Fruit fly (Drosophila melanogaster) whole organism, embryonic: ENCODE measurements around the gene shv.

Experiments used
- BEAF-32 ChIP-seq: fragments of 200-800 bp; sonication (Bioruptor generic); optimal IDR thresholded peaks from 3 replicates; lab custom pipeline; 2017; ENCODE audit warnings: missing biosample characterization, missing genetic modification characterization, mild to moderate bottlenecking, moderate library complexity, missing genetic modification reagents
- Bdp1 ChIP-seq: fragments of 200-800 bp; sonication (Bioruptor generic); optimal IDR thresholded peaks from 3 replicates; lab custom pipeline; 2016; ENCODE audit warnings: missing biosample characterization, missing genetic modification characterization
- Bgb ChIP-seq: fragments of 200-800 bp; sonication (Bioruptor generic); IDR thresholded peaks from 2 replicates; pipeline ENCODE4 v1.3.6; 2022; ENCODE audit warnings: missing biosample characterization, missing genetic modification characterization; ENCODE audit not compliant: partially characterized antibody
- CG12104 ChIP-seq: fragments of 200-800 bp; sonication (Bioruptor generic); optimal IDR thresholded peaks from 3 replicates; lab custom pipeline; 2016; ENCODE audit warnings: missing biosample characterization, missing genetic modification characterization
- CG12391 ChIP-seq: fragments of 200-800 bp; sonication (Bioruptor generic); optimal IDR thresholded peaks from 3 replicates; lab custom pipeline; 2018; ENCODE audit warnings: missing biosample characterization, mild to moderate bottlenecking, missing genetic modification characterization, moderate library complexity
- CG13287 ChIP-seq: fragments of 200-800 bp; sonication (Bioruptor generic); IDR thresholded peaks from 2 replicates; pipeline ENCODE4 v1.3.6; 2022; ENCODE audit warnings: missing biosample characterization, missing genetic modification characterization; ENCODE audit not compliant: partially characterized antibody
- CG15269 ChIP-seq: fragments of 200-800 bp; sonication (Bioruptor generic); optimal IDR thresholded peaks from 2 replicates; lab custom pipeline; 2018; ENCODE audit warnings: missing biosample characterization, mild to moderate bottlenecking, missing genetic modification characterization, moderate library complexity
- CG15514 ChIP-seq: fragments of 200-800 bp; sonication (Bioruptor generic); optimal IDR thresholded peaks from 3 replicates; lab custom pipeline; 2017; ENCODE audit warnings: missing biosample characterization, missing genetic modification characterization, mild to moderate bottlenecking, moderate library complexity, missing genetic modification reagents
- CG16813 ChIP-seq: fragments of 200-800 bp; sonication (Bioruptor generic); IDR thresholded peaks from 3 replicates; pipeline ENCODE4 v1.3.6; 2022; ENCODE audit warnings: missing biosample characterization, missing genetic modification characterization; ENCODE audit not compliant: partially characterized antibody
- CG16815 ChIP-seq: fragments of 200-800 bp; sonication (Bioruptor generic); optimal IDR thresholded peaks from 3 replicates; lab custom pipeline; 2017; ENCODE audit warnings: missing biosample characterization, mild to moderate bottlenecking, missing genetic modification characterization
- CG2120 ChIP-seq: fragments of 200-800 bp; sonication (Bioruptor generic); optimal IDR thresholded peaks from 3 replicates; lab custom pipeline; 2016; ENCODE audit warnings: missing biosample characterization, missing genetic modification characterization
- CG2712 ChIP-seq: fragments of 200-800 bp; optimal IDR thresholded peaks from 3 replicates; lab custom pipeline; 2019; ENCODE audit warnings: missing biosample characterization, mild to moderate bottlenecking, missing genetic modification characterization, moderate library complexity
- CG31224 ChIP-seq: fragments of 200-800 bp; sonication (Bioruptor generic); IDR thresholded peaks from 2 replicates; pipeline ENCODE4 v1.3.6; 2022; ENCODE audit warnings: missing biosample characterization, missing genetic modification characterization
- CG34224 ChIP-seq: fragments of 200-800 bp; sonication (Bioruptor generic); IDR thresholded peaks from 3 replicates; pipeline ENCODE4 v1.3.6; 2022; ENCODE audit warnings: missing biosample characterization, missing genetic modification characterization; ENCODE audit not compliant: partially characterized antibody
- CG34376 ChIP-seq: fragments of 200-800 bp; sonication (Bioruptor generic); optimal IDR thresholded peaks from 2 replicates; lab custom pipeline; 2018; ENCODE audit warnings: missing biosample characterization, mild to moderate bottlenecking, missing genetic modification characterization
- CG4404 ChIP-seq: fragments of 200-800 bp; sonication (Bioruptor generic); IDR thresholded peaks from 2 replicates; pipeline ENCODE4 v1.3.6; 2022; ENCODE audit warnings: missing biosample characterization, missing genetic modification characterization
- CG7556 ChIP-seq: fragments of 200-800 bp; sonication (Bioruptor generic); optimal IDR thresholded peaks from 2 replicates; lab custom pipeline; 2017; ENCODE audit warnings: missing biosample characterization, mild to moderate bottlenecking, missing genetic modification characterization
- CG7786 ChIP-seq: fragments of 200-800 bp; sonication (Bioruptor generic); optimal IDR thresholded peaks from 2 replicates; lab custom pipeline; 2016; ENCODE audit warnings: missing biosample characterization, missing genetic modification characterization
- CG9797 ChIP-seq: fragments of 200-800 bp; sonication (Bioruptor generic); optimal IDR thresholded peaks from 3 replicates; lab custom pipeline; 2018; ENCODE audit warnings: missing biosample characterization, mild to moderate bottlenecking, missing genetic modification characterization
- CTCF ChIP-seq: fragments of 200-800 bp; sonication (Bioruptor generic); optimal IDR thresholded peaks from 2 replicates; lab custom pipeline; 2017; ENCODE audit warnings: missing biosample characterization, mild to moderate bottlenecking, missing genetic modification characterization, moderate library complexity
- Dref ChIP-seq: fragments of 200-800 bp; sonication (Bioruptor generic); IDR thresholded peaks from 2 replicates; pipeline ENCODE4 v1.3.6; 2022; ENCODE audit warnings: missing biosample characterization, missing genetic modification characterization
- E2f1 ChIP-seq: fragments of 200-800 bp; sonication (Bioruptor generic); IDR thresholded peaks from 2 replicates; pipeline ENCODE4 v1.3.6; 2022; ENCODE audit warnings: missing biosample characterization, missing genetic modification characterization
- ERR ChIP-seq: fragments of 200-800 bp; sonication (Bioruptor generic); optimal IDR thresholded peaks from 2 replicates; lab custom pipeline; 2016; ENCODE audit warnings: missing biosample characterization, missing genetic modification characterization
- Fer1 ChIP-seq: fragments of 200-800 bp; sonication (Bioruptor generic); optimal IDR thresholded peaks from 2 replicates; lab custom pipeline; 2017; ENCODE audit warnings: missing biosample characterization, mild to moderate bottlenecking, missing genetic modification characterization
- HLH4C ChIP-seq: fragments of 200-800 bp; sonication (Bioruptor generic); IDR thresholded peaks from 3 replicates; pipeline ENCODE4 v1.3.6; 2022; ENCODE audit warnings: missing biosample characterization, missing genetic modification characterization; ENCODE audit not compliant: partially characterized antibody
- HmgZ ChIP-seq: fragments of 200-800 bp; sonication (Bioruptor generic); optimal IDR thresholded peaks from 2 replicates; lab custom pipeline; 2018; ENCODE audit warnings: missing biosample characterization, mild to moderate bottlenecking, missing genetic modification characterization
- Hr3 ChIP-seq: fragments of 200-800 bp; sonication (Bioruptor generic); optimal IDR thresholded peaks from 3 replicates; lab custom pipeline; 2016; ENCODE audit warnings: missing biosample characterization, missing genetic modification characterization
- MESR4 ChIP-seq: fragments of 200-800 bp; sonication (Bioruptor generic); optimal IDR thresholded peaks from 2 replicates; lab custom pipeline; 2018; ENCODE audit warnings: missing biosample characterization, mild to moderate bottlenecking, missing genetic modification characterization, moderate library complexity
- Max ChIP-seq: fragments of 200-800 bp; sonication (Bioruptor generic); optimal IDR thresholded peaks from 2 replicates; lab custom pipeline; 2016; ENCODE audit warnings: missing biosample characterization, mild to moderate bottlenecking, missing genetic modification characterization
- Med ChIP-seq: fragments of 200-800 bp; sonication (Bioruptor generic); peaks from one replicate; lab custom pipeline; 2016; ENCODE audit warnings: missing biosample characterization, missing genetic modification characterization, mild to moderate bottlenecking, inconsistent platforms, moderate library complexity
- Myb ChIP-seq: fragments of 200-800 bp; sonication (Bioruptor generic); optimal IDR thresholded peaks from 2 replicates; lab custom pipeline; 2016; ENCODE audit warnings: missing biosample characterization, missing genetic modification characterization
- Opbp ChIP-seq: fragments of 200-800 bp; sonication (Bioruptor generic); IDR thresholded peaks from 3 replicates; pipeline ENCODE4 v1.3.6; 2022; ENCODE audit warnings: missing biosample characterization, missing genetic modification characterization; ENCODE audit not compliant: partially characterized antibody
- Sin3A ChIP-seq: fragments of >200 bp; optimal IDR thresholded peaks from 2 replicates; lab custom pipeline; 2018
- Sry-β ChIP-seq: fragments of 200-800 bp; sonication (Bioruptor generic); optimal IDR thresholded peaks from 2 replicates; lab custom pipeline; 2018; ENCODE audit warnings: missing biosample characterization, mild to moderate bottlenecking, missing genetic modification characterization, moderate library complexity
- Sry-δ ChIP-seq: fragments of 200-800 bp; sonication (Bioruptor generic); optimal IDR thresholded peaks from 2 replicates; lab custom pipeline; 2016; ENCODE audit warnings: missing biosample characterization, missing genetic modification characterization
- YL-1 ChIP-seq: fragments of 200-800 bp; sonication (Bioruptor generic); optimal IDR thresholded peaks from 3 replicates; lab custom pipeline; 2017; ENCODE audit warnings: missing biosample characterization, mild to moderate bottlenecking, missing genetic modification characterization
- crol ChIP-seq: fragments of 200-800 bp; sonication (Bioruptor generic); IDR thresholded peaks from 2 replicates; pipeline ENCODE4 v1.3.6; 2022; ENCODE audit warnings: missing biosample characterization, missing genetic modification characterization
- dimm ChIP-seq: fragments of 200-800 bp; sonication (Bioruptor generic); IDR thresholded peaks from 2 replicates; pipeline ENCODE4 v1.3.6; 2022; ENCODE audit warnings: missing biosample characterization, missing genetic modification characterization
- dm ChIP-seq: fragments of 200-800 bp; sonication (Bioruptor generic); optimal IDR thresholded peaks from 3 replicates; lab custom pipeline; 2016; ENCODE audit warnings: missing biosample characterization, missing genetic modification characterization
- gce ChIP-seq: fragments of 200-800 bp; sonication (Bioruptor generic); IDR thresholded peaks from 3 replicates; pipeline ENCODE4 v1.3.6; 2022; ENCODE audit warnings: missing biosample characterization, missing genetic modification characterization
- hbn ChIP-seq: fragments of 200-800 bp; sonication (Bioruptor generic); IDR thresholded peaks from 2 replicates; pipeline ENCODE4 v1.3.6; 2022; ENCODE audit warnings: missing biosample characterization, missing genetic modification characterization; ENCODE audit not compliant: partially characterized antibody
- inv ChIP-seq: fragments of 200-800 bp; sonication (Bioruptor generic); IDR thresholded peaks from 2 replicates; pipeline ENCODE4 v1.3.6; 2022; ENCODE audit warnings: missing biosample characterization, missing genetic modification characterization; ENCODE audit not compliant: partially characterized antibody
- lov ChIP-seq, 2 experiments: fragments of 200-800 bp in 1 of 2; fragments of >200 bp in 1 of 2; sonication (Bioruptor generic) in 1 of 2; IDR thresholded peaks in 1 of 2; optimal IDR thresholded peaks in 1 of 2; 2 replicates in 1 of 2; 3 replicates in 1 of 2; pipeline versions ENCODE4 v1.3.6 to Lab custom; 2017 to 2022; ENCODE audit warnings: missing biosample characterization in 1 of 2, missing genetic modification characterization in 1 of 2
- repo ChIP-seq: fragments of 200-800 bp; sonication (Bioruptor generic); optimal IDR thresholded peaks from 2 replicates; lab custom pipeline; 2016; ENCODE audit warnings: missing biosample characterization, missing genetic modification characterization
- row ChIP-seq: fragments of 200-800 bp; sonication (Bioruptor generic); IDR thresholded peaks from 3 replicates; pipeline ENCODE4 v1.3.6; 2022; ENCODE audit warnings: missing biosample characterization, missing genetic modification characterization
- sob ChIP-seq: fragments of 200-800 bp; sonication (Bioruptor generic); IDR thresholded peaks from 2 replicates; pipeline ENCODE4 v1.3.6; 2022; ENCODE audit warnings: missing biosample characterization, missing genetic modification characterization
- vnd ChIP-seq: fragments of 200-800 bp; sonication (Bioruptor generic); IDR thresholded peaks from 3 replicates; pipeline ENCODE4 v1.3.6; 2022; ENCODE audit warnings: missing biosample characterization, missing genetic modification characterization; ENCODE audit not compliant: partially characterized antibody

Gene shv

dm6 chr2L:403627-404575 lies 49.0 kb upstream of the shv start, which contains the start of gene Polr1B (continued):
- peak; percentile 57; the same call in 1 of the 2 replicates for TF ChIP-seq inv (GFP tag; lab: Robert Waterston, UW)
- TF ChIP-seq gce (GFP tag; lab: Robert Waterston, UW): no peak
- TF ChIP-seq HLH4C (GFP tag; lab: Robert Waterston, UW): peak; percentile 47; the same call in 2 of the 3 replicates
- no peak for TF ChIP-seq ERR (GFP tag; lab: Kevin White, UChicago)
- peak; percentile 88 for TF ChIP-seq Sry-β (GFP tag; lab: Kevin White, UChicago)
- TF ChIP-seq Dref (GFP tag; lab: Robert Waterston, UW): peak; percentile 38; the same call in 1 of the 2 replicates
- TF ChIP-seq E2f1 (GFP tag; lab: Robert Waterston, UW): no peak
- peak; percentile 50 for TF ChIP-seq CG12391
- peak; percentile 42 for TF ChIP-seq MESR4
- peak; percentile 69 for TF ChIP-seq BEAF-32 (GFP tag; lab: Kevin White, UChicago)
- peak; percentile 53 for TF ChIP-seq YL-1
- TF ChIP-seq crol (GFP tag; lab: Robert Waterston, UW): no peak
- peak; percentile 33 for TF ChIP-seq Myb (GFP tag; lab: Kevin White, UChicago)
- 0 out of 2 replicates have a peak, but pooled peaks have one; percentile 46 for TF ChIP-seq hbn (GFP tag; lab: Robert Waterston, UW)
- TF ChIP-seq CG12104 (GFP tag; lab: Kevin White, UChicago): no peak
- no peak for TF ChIP-seq vnd (GFP tag; lab: Robert Waterston, UW)
- peak; percentile 51 for TF ChIP-seq Med
- peak; percentile 11 for TF ChIP-seq CG34376 (GFP tag; lab: Kevin White, UChicago)
- TF ChIP-seq CG2120: peak; percentile 39
- peak; percentile 41 for TF ChIP-seq Fer1 (GFP tag; lab: Kevin White, UChicago)
- TF ChIP-seq Sry-δ (GFP tag; lab: Kevin White, UChicago): peak; percentile 59
- no peak for TF ChIP-seq sob
- no peak for TF ChIP-seq repo (GFP tag; lab: Kevin White, UChicago)
- 0 out of 3 replicates have a peak, but pooled peaks have one; percentile 31 for TF ChIP-seq Opbp (GFP tag; lab: Robert Waterston, UW)
- TF ChIP-seq Bdp1 (GFP tag; lab: Kevin White, UChicago): no peak
- no peak for TF ChIP-seq CG15269 (tag; lab: Kevin White, UChicago)
- TF ChIP-seq CG16815: no peak
- peak; percentile 100 for TF ChIP-seq CG15514 (GFP tag; lab: Kevin White, UChicago)
- TF ChIP-seq Hr3: peak; percentile 9
- TF ChIP-seq CG2712 (tag; lab: Kevin White, UChicago): peak; percentile 54
- TF ChIP-seq Bgb (GFP tag; lab: Robert Waterston, UW): peak; percentile 55
- peak; percentile 84 for TF ChIP-seq row (GFP tag; lab: Robert Waterston, UW)
- TF ChIP-seq CG16813: 0 out of 3 replicates have a peak, but pooled peaks have one; percentile 33
- no peak for TF ChIP-seq CG7786
- TF ChIP-seq Max (GFP tag; lab: Kevin White, UChicago): peak; percentile 80
- peak; percentile 71 for TF ChIP-seq CG13287
- TF ChIP-seq dm (GFP tag; lab: Kevin White, UChicago): peak; percentile 86
- peak; percentile 21 for TF ChIP-seq CG9797 (GFP tag; lab: Kevin White, UChicago)
- TF ChIP-seq CG31224: no peak
- TF ChIP-seq CG4404 (GFP tag; lab: Robert Waterston, UW): no peak
- no peak for TF ChIP-seq CG7556
- TF ChIP-seq HmgZ (tag; lab: Kevin White, UChicago): peak; percentile 77
- no peak for TF ChIP-seq dimm
- no peak for TF ChIP-seq lov (optimal IDR thresholded peaks at IDR 0.05; lab: Kevin White, UChicago)
- 0 out of 3 replicates have a peak, but pooled peaks have one; percentile 32 for TF ChIP-seq lov (GFP tag; IDR thresholded peaks at IDR 0.05; lab: Robert Waterston, UW)
- TF ChIP-seq Sin3A (lab: Kevin White, UChicago): peak; percentile 68
- TF ChIP-seq CTCF (GFP tag; lab: Kevin White, UChicago): peak; percentile 90
- TF ChIP-seq CG34224 (GFP tag; lab: Robert Waterston, UW): peak; percentile 59; the same call in 1 of the 3 replicates
